Worm (Caenorhabditis elegans): ENCODE measurements around the gene gab-1.

gab-1 gene

ce11 chrIII:12789420-12789819, 9.9 kb upstream of the gab-1 start, which contains the start of gene BE10.1:
Gene BE10.1 (minus strand): TSS chrIII:12789520.
- TF ChIP-seq sem-2 (GFP tag; optimal IDR thresholded peaks at IDR 0.05) (no peak), bed-3 (GFP tag; optimal IDR thresholded peaks at IDR 0.05) (no peak), lsy-2 (tag; optimal IDR thresholded peaks at IDR 0.05) (no peak), unc-120 (tag; optimal IDR thresholded peaks at IDR 0.05; ENCODE audit: poor library complexity, severe bottlenecking) (no peak), flh-1 (GFP tag; optimal IDR thresholded peaks at IDR 0.05) (no peak), mep-1 (tag; optimal IDR thresholded peaks at IDR 0.05) (no peak), pha-4 (tag; optimal IDR thresholded peaks at IDR 0.05) (no peak), M03D4.4 (tag; optimal IDR thresholded peaks at IDR 0.05) (no peak), ceh-43 (GFP tag; optimal IDR thresholded peaks at IDR 0.05) (no peak), blmp-1 (tag; optimal IDR thresholded peaks at IDR 0.05) (no peak), elt-3 (tag; optimal IDR thresholded peaks at IDR 0.05) (no peak), elt-1 (tag; optimal IDR thresholded peaks at IDR 0.05; ENCODE audit: borderline replicate concordance, insufficient read depth) (no peak), hlh-1 (tag; optimal IDR thresholded peaks at IDR 0.05) (no peak), ztf-11 (tag; optimal IDR thresholded peaks at IDR 0.05) (no peak), ceh-83 (GFP tag; optimal IDR thresholded peaks at IDR 0.05) (no peak), mab-5 (tag; optimal IDR thresholded peaks at IDR 0.05) (no peak), tbx-8 (GFP tag; optimal IDR thresholded peaks at IDR 0.05) (no peak), lin-32 (GFP tag; optimal IDR thresholded peaks at IDR 0.05) (no peak)

DNA sequence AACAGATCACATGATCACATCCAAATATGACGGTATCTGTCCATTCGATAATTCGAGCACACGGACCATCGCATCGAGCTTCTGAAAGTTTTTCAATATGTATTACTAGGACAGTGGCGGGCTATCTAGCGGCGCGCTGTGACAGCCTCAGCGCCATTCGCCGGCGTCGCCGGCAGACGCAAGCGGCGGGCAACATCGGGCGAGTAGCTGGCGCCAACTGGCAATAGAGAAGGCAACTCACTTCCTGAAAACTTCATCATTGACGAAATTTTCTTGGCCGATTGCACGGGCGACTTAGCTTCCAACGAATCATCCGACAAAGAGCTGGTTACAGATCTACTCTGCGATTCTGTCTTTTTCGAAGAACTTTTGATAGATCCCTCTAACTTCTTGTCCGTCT, 8.7 kb upstream of the gab-1 start:
- TF ChIP-seq ham-2 (GFP tag; optimal IDR thresholded peaks at IDR 0.05) (no peak), sem-2 (GFP tag; optimal IDR thresholded peaks at IDR 0.05) (no peak), nhr-237 (tag; optimal IDR thresholded peaks at IDR 0.05) (no peak), unc-120 (tag; optimal IDR thresholded peaks at IDR 0.05; ENCODE audit: poor library complexity, severe bottlenecking) (no peak), ces-1 (GFP tag; optimal IDR thresholded peaks at IDR 0.05) (no peak), lsy-2 (tag; optimal IDR thresholded peaks at IDR 0.05) (no peak), ztf-11 (tag; optimal IDR thresholded peaks at IDR 0.05) (no peak), flh-1 (GFP tag; optimal IDR thresholded peaks at IDR 0.05) (no peak), sptf-1 (tag; optimal IDR thresholded peaks at IDR 0.05) (no peak), M03D4.4 (tag; optimal IDR thresholded peaks at IDR 0.05) (no peak), mab-5 (tag; optimal IDR thresholded peaks at IDR 0.05) (no peak), unc-39 (tag; optimal IDR thresholded peaks at IDR 0.05) (no peak), lin-32 (GFP tag; optimal IDR thresholded peaks at IDR 0.05) (no peak), nhr-2 (tag; optimal IDR thresholded peaks at IDR 0.05) (no peak), mls-2 (tag; optimal IDR thresholded peaks at IDR 0.05) (no peak), lin-13 (tag; optimal IDR thresholded peaks at IDR 0.05) (no peak), nhr-76 (tag; optimal IDR thresholded peaks at IDR 0.05) (no peak), drap-1 (GFP tag; optimal IDR thresholded peaks at IDR 0.05) (no peak), cnd-1 (tag; optimal IDR thresholded peaks at IDR 0.05) (no peak), bed-3 (GFP tag; optimal IDR thresholded peaks at IDR 0.05) (no peak)

ce11 chrIII:12785427-12785826, 5.9 kb upstream of the gab-1 start:
- no peak for TF ChIP-seq lin-13 (tag; optimal IDR thresholded peaks at IDR 0.05)
- no peak for TF ChIP-seq M03D4.4 (tag; optimal IDR thresholded peaks at IDR 0.05)
- TF ChIP-seq cnd-1 (tag; optimal IDR thresholded peaks at IDR 0.05), result no peak
- TF ChIP-seq nhr-12 (tag; optimal IDR thresholded peaks at IDR 0.05), result no peak

ce11 chrIII:12784854-12785253, 5.3 kb upstream of the gab-1 start, which contains the start of gene lgc-37:
Gene lgc-37 (plus strand): TSS chrIII:12785154.
- TF ChIP-seq lin-13 (tag; optimal IDR thresholded peaks at IDR 0.05) (no peak), blmp-1 (tag; optimal IDR thresholded peaks at IDR 0.05) (no peak), elt-3 (tag; optimal IDR thresholded peaks at IDR 0.05) (no peak), elt-1 (tag; optimal IDR thresholded peaks at IDR 0.05; ENCODE audit: borderline replicate concordance, insufficient read depth) (no peak), flh-1 (GFP tag; optimal IDR thresholded peaks at IDR 0.05) (no peak), ceh-83 (GFP tag; optimal IDR thresholded peaks at IDR 0.05) (no peak), cnd-1 (tag; optimal IDR thresholded peaks at IDR 0.05) (no peak)

DNA sequence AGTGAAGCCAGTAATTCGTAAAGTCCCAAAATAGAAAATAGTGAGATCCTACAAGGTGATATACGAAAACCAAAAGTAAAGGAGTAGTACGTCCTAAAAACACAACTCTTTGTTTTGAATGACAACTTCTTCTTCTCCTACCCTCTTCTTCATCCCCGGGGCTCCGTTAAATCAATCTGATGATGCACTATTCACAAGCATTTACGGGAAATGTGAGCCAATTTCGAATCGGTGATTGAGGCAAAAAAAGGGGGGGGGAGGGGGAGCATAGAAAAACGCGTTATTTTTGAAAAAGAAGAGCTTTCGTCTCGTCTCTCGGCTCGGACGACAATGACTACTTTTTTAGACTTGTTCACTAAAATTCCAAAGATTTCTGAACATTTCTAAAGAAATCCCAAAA, 4.4 kb upstream of the gab-1 start:
- TF ChIP-seq lin-13 (tag; optimal IDR thresholded peaks at IDR 0.05), result no peak
- peak; percentile 55 for TF ChIP-seq ces-1 (GFP tag; optimal IDR thresholded peaks at IDR 0.05)

DNA sequence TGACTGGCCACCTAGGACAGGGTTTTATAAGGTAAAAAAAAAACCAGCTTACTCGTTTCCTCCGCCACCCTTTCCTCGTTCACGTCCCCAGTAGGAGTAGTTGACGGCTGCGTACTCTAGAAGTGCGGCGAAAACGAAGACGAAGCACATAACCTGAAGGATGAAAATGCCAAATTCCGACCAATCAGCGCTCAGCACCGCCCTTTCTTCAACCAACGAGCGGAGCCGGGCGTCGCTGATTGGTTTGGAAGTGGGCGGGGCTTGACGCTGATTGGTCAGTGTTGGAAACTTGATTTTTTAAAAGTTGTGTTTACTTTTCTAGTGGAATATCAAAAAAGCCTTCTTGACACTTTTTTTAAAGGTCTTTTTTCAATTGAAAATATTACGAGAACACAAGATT, 5.8 kb downstream of the gab-1 start:
- TF ChIP-seq elt-1 (tag; optimal IDR thresholded peaks at IDR 0.05; ENCODE audit: borderline replicate concordance, insufficient read depth), result no peak
- TF ChIP-seq M03D4.4 (tag; optimal IDR thresholded peaks at IDR 0.05), result no peak
- TF ChIP-seq lsy-2 (tag; optimal IDR thresholded peaks at IDR 0.05), result no peak
- TF ChIP-seq lin-13 (tag; optimal IDR thresholded peaks at IDR 0.05), result no peak
